Fruit fly (Drosophila melanogaster): ENCODE measurements around the gene CG12268.
A peak's percentile ranks its signal among the peaks of the same experiment; 100 is the strongest.

Gene CG12268

DNA sequence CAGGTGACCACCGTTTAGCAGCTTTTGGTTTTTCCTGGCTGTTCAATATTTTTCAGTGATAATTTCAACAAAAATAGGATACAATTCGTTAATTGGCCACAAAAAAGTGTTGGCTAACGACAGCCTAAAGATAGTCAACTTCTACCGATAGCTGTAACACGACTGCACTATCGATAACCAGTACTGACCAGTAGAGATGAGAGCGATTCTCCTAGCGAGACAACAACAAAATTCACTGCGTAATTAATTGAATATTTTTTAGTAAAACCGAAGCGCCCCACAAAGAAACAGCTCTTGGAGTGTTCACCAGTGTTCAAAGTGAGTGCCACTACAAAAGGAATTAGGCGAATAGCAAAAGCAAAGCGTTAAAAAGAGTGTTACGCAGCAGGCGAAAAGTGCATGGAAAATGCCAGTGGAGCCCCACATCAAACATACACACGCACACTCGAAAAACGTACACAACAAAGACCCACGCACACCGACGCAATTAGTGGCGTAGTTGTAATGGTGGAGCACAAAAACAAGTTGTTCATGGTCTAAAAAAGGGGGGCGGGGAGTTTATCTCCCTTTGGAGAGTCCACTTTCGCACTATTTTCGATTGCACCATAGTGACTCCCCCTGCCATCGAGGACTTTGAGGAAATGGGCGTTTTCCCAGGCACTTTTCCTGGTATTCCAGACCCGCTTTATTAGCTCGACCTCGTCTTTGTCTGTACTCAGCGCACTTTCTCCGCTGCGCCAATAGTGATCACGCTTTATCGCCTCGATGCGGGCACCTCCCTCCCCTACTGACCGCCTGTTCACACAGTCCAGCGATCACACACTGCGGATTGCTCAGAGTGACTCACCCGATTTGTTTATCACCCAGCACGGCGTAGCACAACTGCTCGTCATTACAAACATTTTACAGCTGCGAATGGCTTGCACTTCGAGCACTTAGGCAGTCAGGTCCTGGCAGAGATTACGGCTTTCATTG, 44.9 kb upstream of the CG12268 start, which contains the start of the genes Epp and Rab7 (continued):
- TF ChIP-seq psq (GFP tag; optimal IDR thresholded peaks at IDR 0.05) = peak; percentile 17
- TF ChIP-seq CrebA (GFP tag; optimal IDR thresholded peaks at IDR 0.05; ENCODE audit: borderline replicate concordance) = no peak
- TF ChIP-seq usp (GFP tag; optimal IDR thresholded peaks at IDR 0.05) = no peak
- TF ChIP-seq HLH106 (tag; optimal IDR thresholded peaks at IDR 0.05) = peak; percentile 38
- TF ChIP-seq Mio (GFP tag; optimal IDR thresholded peaks at IDR 0.05) = no peak
- TF ChIP-seq GATAd (GFP tag; optimal IDR thresholded peaks at IDR 0.05) = peak; percentile 43
- TF ChIP-seq Dfd (GFP tag; optimal IDR thresholded peaks at IDR 0.05) = no peak

DNA sequence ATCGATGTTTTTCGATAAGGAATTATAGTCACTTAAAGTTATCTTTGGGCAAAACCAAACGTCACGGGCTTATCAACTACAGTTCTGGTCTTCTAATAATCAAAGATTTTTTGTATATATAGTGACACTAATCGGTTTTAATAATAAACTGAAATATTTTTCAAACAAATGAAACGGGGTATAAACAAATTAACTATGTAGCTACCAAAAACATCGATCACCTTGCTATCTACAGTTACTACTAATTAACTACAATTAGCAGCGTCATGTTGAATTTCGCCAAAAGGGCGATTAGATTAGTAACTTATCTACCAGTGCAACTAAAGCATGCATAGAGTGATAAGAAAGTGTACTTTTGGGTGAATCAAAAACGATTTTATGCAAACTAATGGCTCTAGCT, 43.1 kb upstream of the CG12268 start:
- TF ChIP-seq lola (GFP tag; optimal IDR thresholded peaks at IDR 0.05) = no peak
- peak; percentile 6 for TF ChIP-seq fru (GFP tag; optimal IDR thresholded peaks at IDR 0.05)

DNA sequence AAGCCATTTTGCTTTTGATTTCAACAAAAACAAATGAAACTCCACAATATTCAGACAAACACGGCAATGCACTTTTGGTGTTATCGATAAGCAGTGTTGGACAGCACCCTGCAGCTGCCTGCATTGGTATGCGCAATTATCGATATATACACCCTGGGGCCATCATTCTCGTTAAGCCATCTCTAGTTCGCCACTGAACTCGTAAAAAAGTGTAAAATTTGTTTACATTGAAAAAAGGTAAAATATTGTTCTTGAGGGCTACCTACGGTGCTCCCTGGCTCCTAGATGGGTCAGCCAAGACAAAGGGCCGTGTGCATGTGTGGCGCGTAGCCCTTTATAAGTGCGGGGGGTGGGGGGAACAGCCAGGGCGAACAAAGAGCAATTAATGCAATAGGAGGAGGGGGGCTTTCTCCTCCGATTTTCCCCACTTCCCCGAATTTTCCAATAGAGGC, 38.3 kb upstream of the CG12268 start, which contains the start of the genes CG13603 and CG5902:
Gene CG13603, minus strand, starts transcription at position 91 of the 452 bp plus-strand sequence.
Gene CG5902, plus strand, starts transcription at position 164 of the 452 bp plus-strand sequence.
- peak; percentile 97 for TF ChIP-seq Hr83 (GFP tag; optimal IDR thresholded peaks at IDR 0.05; ENCODE audit: poor library complexity, severe bottlenecking)
- TF ChIP-seq Abd-B (GFP tag; optimal IDR thresholded peaks at IDR 0.05) = no peak
- TF ChIP-seq Mio (GFP tag; optimal IDR thresholded peaks at IDR 0.05) = no peak
- no peak for TF ChIP-seq CrebA (GFP tag; optimal IDR thresholded peaks at IDR 0.05; ENCODE audit: borderline replicate concordance)
- peak; percentile 83 for TF ChIP-seq Vsx2 (GFP tag; optimal IDR thresholded peaks at IDR 0.05; ENCODE audit: partially characterized antibody)
- no peak for TF ChIP-seq lola (GFP tag; optimal IDR thresholded peaks at IDR 0.05)
- TF ChIP-seq Dfd (GFP tag; optimal IDR thresholded peaks at IDR 0.05) = no peak
- no peak for TF ChIP-seq Dif (GFP tag; optimal IDR thresholded peaks at IDR 0.05; ENCODE audit: partially characterized antibody)
- peak; percentile 62 for TF ChIP-seq OdsH (GFP tag; optimal IDR thresholded peaks at IDR 0.05)
- no peak for TF ChIP-seq woc (GFP tag; optimal IDR thresholded peaks at IDR 0.05)
- no peak for TF ChIP-seq dmrt93B (GFP tag; optimal IDR thresholded peaks at IDR 0.05)
- TF ChIP-seq Jra (GFP tag; optimal IDR thresholded peaks at IDR 0.05) = peak; percentile 77
- no peak for TF ChIP-seq ey (GFP tag; optimal IDR thresholded peaks at IDR 0.05)
- TF ChIP-seq foxo (GFP tag; optimal IDR thresholded peaks at IDR 0.05) = peak in 1 of 2 experiments; percentile 73
- peak; percentile 71 for TF ChIP-seq br (GFP tag; optimal IDR thresholded peaks at IDR 0.05)
- TF ChIP-seq CG32264 (GFP tag; optimal IDR thresholded peaks at IDR 0.05) = no peak
- TF ChIP-seq CG9705 (GFP tag; optimal IDR thresholded peaks at IDR 0.05) = peak; percentile 47
- TF ChIP-seq brk (GFP tag; optimal IDR thresholded peaks at IDR 0.05) = no peak
- TF ChIP-seq Myc (optimal IDR thresholded peaks at IDR 0.05) = no peak
- TF ChIP-seq rgr (GFP tag; optimal IDR thresholded peaks at IDR 0.05) = peak; percentile 75
- peak; percentile 35 for TF ChIP-seq HLH106 (tag; optimal IDR thresholded peaks at IDR 0.05)
- no peak for TF ChIP-seq dsf (GFP tag; optimal IDR thresholded peaks at IDR 0.05; ENCODE audit: borderline replicate concordance)
- no peak for TF ChIP-seq usp (GFP tag; optimal IDR thresholded peaks at IDR 0.05)
- no peak for TF ChIP-seq N (GFP tag; optimal IDR thresholded peaks at IDR 0.05)
- no peak for TF ChIP-seq GATAd (GFP tag; optimal IDR thresholded peaks at IDR 0.05)
- TF ChIP-seq psq (GFP tag; optimal IDR thresholded peaks at IDR 0.05) = peak; percentile 22
- peak; percentile 15 for TF ChIP-seq Sp1 (GFP tag; optimal IDR thresholded peaks at IDR 0.05)
- peak; percentile 72 for TF ChIP-seq fru (GFP tag; optimal IDR thresholded peaks at IDR 0.05)
- TF ChIP-seq pan (optimal IDR thresholded peaks at IDR 0.05) = no peak
- TF ChIP-seq Hnf4 (GFP tag; optimal IDR thresholded peaks at IDR 0.05) = peak; percentile 88
- no peak for TF ChIP-seq sage (GFP tag; optimal IDR thresholded peaks at IDR 0.05)
- TF ChIP-seq dl (GFP tag; optimal IDR thresholded peaks at IDR 0.05; ENCODE audit: insufficient read depth in 1 of 2, partially characterized antibody in 2 of 2) = no peak
- TF ChIP-seq Rel (GFP tag; optimal IDR thresholded peaks at IDR 0.05) = no peak
- peak; percentile 64 for TF ChIP-seq Rel (tag; optimal IDR thresholded peaks at IDR 0.05)
- peak; percentile 74 for TF ChIP-seq h (GFP tag; optimal IDR thresholded peaks at IDR 0.05)
- TF ChIP-seq sv (GFP tag; optimal IDR thresholded peaks at IDR 0.05) = peak; percentile 14
- no peak for TF ChIP-seq Hr78 (GFP tag; optimal IDR thresholded peaks at IDR 0.05)
- no peak for TF ChIP-seq tai (GFP tag; optimal IDR thresholded peaks at IDR 0.05)
- TF ChIP-seq jim (GFP tag; optimal IDR thresholded peaks at IDR 0.05) = peak; percentile 45
